Fruit fly (Drosophila melanogaster) whole organism, prepupa: ENCODE data around the gene CG33285.
A peak's percentile ranks its signal among the peaks of the same experiment; 100 is the strongest.

ENCODE experiments used
- Blimp-1 ChIP-seq: fragments of 200-800 bp; sonication (Bioruptor generic); optimal IDR thresholded peaks from 3 replicates; lab custom pipeline; 2017; ENCODE audit warnings: missing biosample characterization, missing genetic modification characterization, mild to moderate bottlenecking, moderate library complexity, missing genetic modification reagents
- CG11294 ChIP-seq: fragments of 200-800 bp; sonication (Bioruptor generic); IDR thresholded peaks from 2 replicates; pipeline ENCODE4 v1.3.6; 2022; ENCODE audit warnings: missing biosample characterization, missing genetic modification characterization
- CG31627 ChIP-seq: fragments of 200-800 bp; sonication (Bioruptor generic); optimal IDR thresholded peaks from 3 replicates; lab custom pipeline; 2016; ENCODE audit warnings: missing biosample characterization, missing genetic modification characterization
- CG32006 ChIP-seq: fragments of 200-800 bp; sonication (Bioruptor generic); optimal IDR thresholded peaks from 3 replicates; lab custom pipeline; 2017; ENCODE audit warnings: missing biosample characterization, mild to moderate bottlenecking, missing genetic modification characterization
- CG3919 ChIP-seq: fragments of 200-800 bp; sonication (Bioruptor generic); optimal IDR thresholded peaks from 3 replicates; lab custom pipeline; 2016; ENCODE audit warnings: missing biosample characterization, missing genetic modification characterization
- CG6163 ChIP-seq: fragments of 200-800 bp; sonication (Bioruptor generic); IDR thresholded peaks from 3 replicates; pipeline ENCODE4 v1.3.6; 2022; ENCODE audit warnings: missing biosample characterization, missing genetic modification characterization
- CG6276 ChIP-seq: fragments of 200-800 bp; sonication (Bioruptor generic); optimal IDR thresholded peaks from 2 replicates; lab custom pipeline; 2017; ENCODE audit warnings: missing biosample characterization, mild to moderate bottlenecking, missing genetic modification characterization
- CG6792 ChIP-seq: fragments of 200-800 bp; sonication (Bioruptor generic); optimal IDR thresholded peaks from 3 replicates; lab custom pipeline; 2016; ENCODE audit warnings: missing biosample characterization, missing genetic modification characterization
- CG8119 ChIP-seq: fragments of 200-800 bp; sonication (Bioruptor generic); IDR thresholded peaks from 3 replicates; pipeline ENCODE4 v1.3.6; 2022; ENCODE audit warnings: missing biosample characterization, missing genetic modification characterization
- Eip78C ChIP-seq: fragments of 200-800 bp; sonication (Bioruptor generic); peaks from one replicate; lab custom pipeline; 2016; ENCODE audit warnings: missing biosample characterization, missing genetic modification characterization
- Eip93F ChIP-seq: fragments of 200-800 bp; sonication (Bioruptor generic); optimal IDR thresholded peaks from 2 replicates; lab custom pipeline; 2016; ENCODE audit warnings: missing biosample characterization, mild to moderate bottlenecking, missing genetic modification characterization
- Ets21C ChIP-seq: fragments of 200-800 bp; sonication (Bioruptor generic); optimal IDR thresholded peaks from 3 replicates; lab custom pipeline; 2016; ENCODE audit warnings: missing biosample characterization, missing genetic modification characterization
- Ets96B ChIP-seq: fragments of 200-800 bp; optimal IDR thresholded peaks from 2 replicates; lab custom pipeline; 2019; ENCODE audit warnings: missing biosample characterization, mild to moderate bottlenecking, missing genetic modification characterization, moderate library complexity
- Hr4 ChIP-seq: fragments of 200-800 bp; sonication (Bioruptor generic); optimal IDR thresholded peaks from 3 replicates; lab custom pipeline; 2016; ENCODE audit warnings: missing biosample characterization, missing genetic modification characterization
- Lpt ChIP-seq: fragments of 200-800 bp; sonication (Bioruptor generic); optimal IDR thresholded peaks from 3 replicates; lab custom pipeline; 2016; ENCODE audit warnings: missing biosample characterization, missing genetic modification characterization
- Smox ChIP-seq: fragments of 200-800 bp; sonication (Bioruptor generic); optimal IDR thresholded peaks from 3 replicates; lab custom pipeline; 2016; ENCODE audit warnings: missing biosample characterization, missing genetic modification characterization
- Sox102F ChIP-seq: fragments of 200-800 bp; sonication (Bioruptor generic); optimal IDR thresholded peaks from 2 replicates; lab custom pipeline; 2016; ENCODE audit warnings: missing biosample characterization, mild to moderate bottlenecking, missing genetic modification characterization
- Sox14 ChIP-seq: fragments of 200-800 bp; sonication (Bioruptor generic); optimal IDR thresholded peaks from 3 replicates; lab custom pipeline; 2016; ENCODE audit warnings: missing biosample characterization, missing genetic modification characterization
- Sox15 ChIP-seq: fragments of 200-800 bp; sonication (Bioruptor generic); optimal IDR thresholded peaks from 3 replicates; lab custom pipeline; 2016; ENCODE audit warnings: missing biosample characterization, missing genetic modification characterization
- achi ChIP-seq: fragments of 200-800 bp; sonication (Bioruptor generic); optimal IDR thresholded peaks from 3 replicates; lab custom pipeline; 2016; ENCODE audit warnings: missing biosample characterization, missing genetic modification characterization
- acj6 ChIP-seq: fragments of 200-800 bp; sonication (Bioruptor generic); optimal IDR thresholded peaks from 3 replicates; lab custom pipeline; 2016; ENCODE audit warnings: missing biosample characterization, missing genetic modification characterization
- dac ChIP-seq: fragments of 200-800 bp; sonication (Bioruptor generic); optimal IDR thresholded peaks from 2 replicates; lab custom pipeline; 2017; ENCODE audit warnings: missing biosample characterization, mild to moderate bottlenecking, missing genetic modification characterization
- dsx ChIP-seq: fragments of 200-800 bp; optimal IDR thresholded peaks from 3 replicates; lab custom pipeline; 2019; ENCODE audit warnings: missing biosample characterization, mild to moderate bottlenecking, missing genetic modification characterization, moderate library complexity; ENCODE audit not compliant: poor library complexity, severe bottlenecking
- eg ChIP-seq: fragments of 200-800 bp; sonication (Bioruptor generic); IDR thresholded peaks from 3 replicates; pipeline ENCODE4 v1.3.6; 2022; ENCODE audit warnings: missing biosample characterization, missing genetic modification characterization
- esn ChIP-seq: fragments of 200-800 bp; sonication (Bioruptor generic); optimal IDR thresholded peaks from 2 replicates; lab custom pipeline; 2016; ENCODE audit warnings: missing biosample characterization, mild to moderate bottlenecking, missing genetic modification characterization, moderate library complexity
- fd59A ChIP-seq: fragments of 200-800 bp; sonication (Bioruptor generic); optimal IDR thresholded peaks from 2 replicates; lab custom pipeline; 2017; ENCODE audit warnings: missing biosample characterization, mild to moderate bottlenecking, missing genetic modification characterization, missing genetic modification reagents
- fd85E ChIP-seq: fragments of 200-800 bp; sonication (Bioruptor generic); optimal IDR thresholded peaks from 3 replicates; lab custom pipeline; 2016; ENCODE audit warnings: missing biosample characterization, missing genetic modification characterization
- fkh ChIP-seq: fragments of 200-800 bp; sonication (Bioruptor generic); optimal IDR thresholded peaks from 3 replicates; lab custom pipeline; 2017; ENCODE audit warnings: missing biosample characterization, mild to moderate bottlenecking, missing genetic modification characterization, moderate library complexity
- salr ChIP-seq, 2 experiments: fragments of 200-800 bp; sonication (Bioruptor generic); optimal IDR thresholded peaks; 3 replicates each; lab custom pipeline; 2016 to 2018; ENCODE audit warnings: missing biosample characterization in 2 of 2, missing genetic modification characterization in 2 of 2, mild to moderate bottlenecking in 1 of 2
- spab ChIP-seq: fragments of 200-800 bp; sonication (Bioruptor generic); optimal IDR thresholded peaks from 2 replicates; lab custom pipeline; 2017; ENCODE audit warnings: missing biosample characterization, mild to moderate bottlenecking, missing genetic modification characterization, missing genetic modification reagents
- ss ChIP-seq, 2 experiments: fragments of 200-800 bp; sonication (Bioruptor generic); optimal IDR thresholded peaks; 2 replicates in 1 of 2; 3 replicates in 1 of 2; lab custom pipeline; 2017 to 2018; ENCODE audit warnings: mild to moderate bottlenecking in 2 of 2, missing biosample characterization in 2 of 2, missing genetic modification characterization in 2 of 2, moderate library complexity in 1 of 2
- svp ChIP-seq: fragments of 200-800 bp; sonication (Bioruptor generic); peaks from one replicate; lab custom pipeline; 2016; ENCODE audit warnings: missing biosample characterization, missing genetic modification characterization
- vri ChIP-seq: fragments of 200-800 bp; sonication (Bioruptor generic); optimal IDR thresholded peaks from 3 replicates; lab custom pipeline; 2016; ENCODE audit warnings: missing biosample characterization, mild to moderate bottlenecking, missing genetic modification characterization

The CG33285 gene

dm6 chr3L:21067553-21068157, 21.1 kb downstream of the CG33285 start (continued):
- TF ChIP-seq svp (GFP tag; lab: Kevin White, UChicago) = no peak
- no peak for TF ChIP-seq spab
- no peak for TF ChIP-seq Eip93F (GFP tag; lab: Kevin White, UChicago)
- TF ChIP-seq Sox102F (GFP tag; lab: Kevin White, UChicago) = no peak
- TF ChIP-seq acj6 = no peak
- TF ChIP-seq Lpt = no peak
- TF ChIP-seq achi (GFP tag; lab: Kevin White, UChicago) = no peak
- no peak for TF ChIP-seq CG6276 (GFP tag; lab: Kevin White, UChicago)
- no peak for TF ChIP-seq Ets96B (tag; lab: Kevin White, UChicago)
- TF ChIP-seq CG32006 = no peak
- TF ChIP-seq Smox (GFP tag; lab: Kevin White, UChicago) = no peak
- no peak for TF ChIP-seq CG8119 (GFP tag; lab: Robert Waterston, UW)
- peak; percentile 10 for TF ChIP-seq esn (GFP tag; lab: Kevin White, UChicago)
- TF ChIP-seq fd59A (GFP tag; lab: Kevin White, UChicago) = no peak
- TF ChIP-seq CG31627 = no peak
- no peak for TF ChIP-seq Blimp-1 (GFP tag; lab: Kevin White, UChicago)
- peak; percentile 60 for TF ChIP-seq dsx
- no peak for TF ChIP-seq eg
- no peak for TF ChIP-seq Ets21C (GFP tag; lab: Kevin White, UChicago)
- TF ChIP-seq dac (GFP tag; lab: Kevin White, UChicago) = no peak
- TF ChIP-seq CG3919 (GFP tag; lab: Kevin White, UChicago) = no peak
- no peak for TF ChIP-seq Sox15 (GFP tag; lab: Kevin White, UChicago)
- no peak for TF ChIP-seq CG6163
- TF ChIP-seq CG6792 (GFP tag; lab: Kevin White, UChicago) = no peak
- TF ChIP-seq fd85E (GFP tag; lab: Kevin White, UChicago) = no peak
- TF ChIP-seq fkh (GFP tag; lab: Kevin White, UChicago) = no peak
- no peak for TF ChIP-seq Sox14 (GFP tag; lab: Kevin White, UChicago)
- TF ChIP-seq CG11294 (GFP tag; lab: Robert Waterston, UW) = no peak

- TF ChIP-seq Lpt (no peak), Hr4 (GFP tag; lab: Kevin White, UChicago) (no peak), CG32006 (no peak), dac (GFP tag; lab: Kevin White, UChicago) (no peak)
Observed at dm6 chr3L:21066210-21066912, 22.4 kb downstream of the CG33285 start.

- TF ChIP-seq Sox102F (GFP tag; lab: Kevin White, UChicago) (no peak), vri (GFP tag; lab: Kevin White, UChicago) (peak; percentile 30), Eip93F (GFP tag; lab: Kevin White, UChicago) (peak; percentile 24), ss (GFP tag; optimal IDR thresholded peaks at IDR 0.05; lab: Kevin White, UChicago) (peak in 1 of 2 experiments; percentile 6), Eip78C (GFP tag; lab: Kevin White, UChicago) (peak; percentile 67), fkh (GFP tag; lab: Kevin White, UChicago) (peak; percentile 38), Blimp-1 (GFP tag; lab: Kevin White, UChicago) (no peak), Sox14 (GFP tag; lab: Kevin White, UChicago) (peak; percentile 4), salr (GFP tag; optimal IDR thresholded peaks at IDR 0.05; lab: Kevin White, UChicago) (no peak)
Observed at dm6 chr3L:21065212-21065902, 23.4 kb downstream of the CG33285 start, which contains the start of gene CG43072. CG43072 (plus strand) TSS chr3L:21065852.
